Worm (Caenorhabditis elegans): ENCODE results near the gene spe-26.
A peak's percentile ranks its signal among the peaks of the same experiment; 100 is the strongest.

spe-26 gene

ce11 chrIV:10429129-10429528, 37.4 kb upstream of the spe-26 start, which contains the start of gene F13B12.2:
Gene F13B12.2 (minus strand): TSS chrIV:10429130.
- TF ChIP-seq nhr-42 (GFP tag; IDR thresholded peaks at IDR 0.05) (no peak), hlh-30 (tag; optimal IDR thresholded peaks at IDR 0.05; ENCODE audit: insufficient read depth) (peak; percentile 24), nhr-41 (GFP tag; IDR thresholded peaks at IDR 0.05) (no peak), nhr-76 (tag; optimal IDR thresholded peaks at IDR 0.05) (no peak), nhr-77 (tag; optimal IDR thresholded peaks at IDR 0.05) (no peak), daf-16 (GFP tag; optimal IDR thresholded peaks at IDR 0.05) (no peak), daf-16 (tag; optimal IDR thresholded peaks at IDR 0.05) (peak; percentile 50), pqm-1 (tag; optimal IDR thresholded peaks at IDR 0.05) (peak; percentile 15), nhr-28 (tag; optimal IDR thresholded peaks at IDR 0.05) (peak; percentile 29)

DNA sequence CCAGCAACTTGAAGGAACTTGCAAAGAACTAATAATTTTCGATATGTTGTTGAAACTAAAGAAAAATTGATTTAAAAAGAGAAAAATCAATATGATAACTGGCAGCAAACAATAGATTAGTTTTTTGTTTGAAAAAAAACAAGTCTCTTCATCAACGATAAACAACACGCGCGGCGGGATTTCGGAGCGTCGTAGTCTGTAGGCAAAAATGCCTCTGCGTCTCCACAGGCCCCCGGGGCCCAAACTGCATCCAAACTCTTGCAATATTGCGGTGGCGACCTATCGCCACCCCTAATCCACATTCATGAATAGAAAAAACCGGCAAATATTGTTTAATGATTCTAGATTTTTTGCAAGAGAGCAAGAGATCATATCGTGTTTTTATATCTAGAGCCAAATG, 33.4 kb upstream of the spe-26 start:
- peak in 1 of 2 experiments; percentile 1 for TF ChIP-seq mdl-1 (tag; optimal IDR thresholded peaks at IDR 0.05)
- no peak for TF ChIP-seq rbr-2 (tag; optimal IDR thresholded peaks at IDR 0.05)
- no peak for TF ChIP-seq nhr-41 (GFP tag; IDR thresholded peaks at IDR 0.05)
- TF ChIP-seq nhr-6 (tag; optimal IDR thresholded peaks at IDR 0.05), result peak; percentile 42
- TF ChIP-seq aha-1 (tag), result peak; percentile 82
- no peak for TF ChIP-seq sdz-12 (GFP tag; optimal IDR thresholded peaks at IDR 0.05)
- TF ChIP-seq T20F7.1 (GFP tag; optimal IDR thresholded peaks at IDR 0.05), result peak; percentile 94
- peak; percentile 29 for TF ChIP-seq mep-1 (tag; optimal IDR thresholded peaks at IDR 0.05)
- TF ChIP-seq aly-2 (tag; optimal IDR thresholded peaks at IDR 0.05), result no peak
- peak; percentile 24 for TF ChIP-seq hlh-30 (tag; optimal IDR thresholded peaks at IDR 0.05; ENCODE audit: insufficient read depth)
- TF ChIP-seq nhr-28 (tag; optimal IDR thresholded peaks at IDR 0.05), result peak; percentile 27
- no peak for TF ChIP-seq zfp-3 (GFP tag; conservative IDR thresholded peaks at IDR 0.05)
- TF ChIP-seq Y48G9A.11 (GFP tag; IDR thresholded peaks at IDR 0.05), result peak; percentile 100
- TF ChIP-seq ceh-44 (GFP tag; IDR thresholded peaks at IDR 0.05), result no peak
- peak; percentile 47 for TF ChIP-seq dve-1 (tag; optimal IDR thresholded peaks at IDR 0.05; ENCODE audit: insufficient read depth)
- no peak for TF ChIP-seq nhr-111 (GFP tag; optimal IDR thresholded peaks at IDR 0.05)
- TF ChIP-seq daf-16 (GFP tag; optimal IDR thresholded peaks at IDR 0.05), result no peak
- TF ChIP-seq daf-16 (tag; optimal IDR thresholded peaks at IDR 0.05), result peak; percentile 45

DNA sequence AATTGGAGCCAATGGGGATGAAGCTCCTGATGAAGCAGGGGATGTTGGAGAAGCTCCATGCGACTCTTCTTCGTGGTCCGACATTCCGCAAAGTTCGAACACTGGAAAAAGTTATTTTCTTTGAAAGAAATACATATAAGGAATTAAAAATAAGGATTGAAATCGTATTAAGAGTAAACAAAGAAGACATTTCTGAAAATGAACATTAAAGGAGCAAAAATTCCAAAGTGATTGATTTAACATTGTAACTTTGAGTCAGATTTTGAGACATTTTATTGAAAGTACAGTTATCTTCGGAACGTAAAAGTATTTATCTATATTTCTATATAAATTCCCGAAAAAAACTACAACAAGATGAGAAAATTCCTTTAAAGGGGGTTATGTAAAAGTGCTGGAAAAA, 32.8 kb upstream of the spe-26 start, which contains the start of gene F13B12.1:
Gene F13B12.1 (minus strand): TSS at position 101 of the 400 bp plus-strand sequence.
- TF ChIP-seq T20F7.1 (GFP tag; optimal IDR thresholded peaks at IDR 0.05) (no peak), Y48G9A.11 (GFP tag; IDR thresholded peaks at IDR 0.05) (peak; percentile 17; the same call in 1 of the 2 replicates), unc-62 (GFP tag; optimal IDR thresholded peaks at IDR 0.05 in 1 of 2) (peak in 1 of 2 experiments; percentile 70), unc-62 (tag; optimal IDR thresholded peaks at IDR 0.05) (no peak)

- TF ChIP-seq dmd-6 (GFP tag; IDR thresholded peaks at IDR 0.05), result no peak
- TF ChIP-seq egl-27 (tag; optimal IDR thresholded peaks at IDR 0.05), result no peak
- no peak for TF ChIP-seq F44E2.7 (GFP tag; IDR thresholded peaks at IDR 0.05)
- no peak for TF ChIP-seq nhr-41 (GFP tag; IDR thresholded peaks at IDR 0.05)
- no peak for TF ChIP-seq mep-1 (tag; optimal IDR thresholded peaks at IDR 0.05)
- no peak for TF ChIP-seq F49E8.2 (tag; optimal IDR thresholded peaks at IDR 0.05; ENCODE audit: borderline replicate concordance)
- TF ChIP-seq nhr-48 (tag; optimal IDR thresholded peaks at IDR 0.05), result no peak
- TF ChIP-seq zag-1 (tag; optimal IDR thresholded peaks at IDR 0.05), result no peak
- no peak for TF ChIP-seq Y48G9A.11 (GFP tag; IDR thresholded peaks at IDR 0.05)
- no peak for TF ChIP-seq unc-62 (GFP tag; optimal IDR thresholded peaks at IDR 0.05 in 1 of 2)
- TF ChIP-seq unc-62 (tag; optimal IDR thresholded peaks at IDR 0.05), result no peak
- no peak for TF ChIP-seq ceh-44 (GFP tag; IDR thresholded peaks at IDR 0.05)
- TF ChIP-seq hif-1 (tag; optimal IDR thresholded peaks at IDR 0.05), result no peak
- TF ChIP-seq F37D6.2 (tag; optimal IDR thresholded peaks at IDR 0.05), result no peak
- TF ChIP-seq dmd-9 (GFP tag; IDR thresholded peaks at IDR 0.05), result no peak
- no peak for TF ChIP-seq ceh-62 (tag; optimal IDR thresholded peaks at IDR 0.05)
- no peak for TF ChIP-seq snpc-4 (tag; optimal IDR thresholded peaks at IDR 0.05)
- no peak for TF ChIP-seq tra-1 (GFP tag; IDR thresholded peaks at IDR 0.05)
- TF ChIP-seq nhr-10 (tag; optimal IDR thresholded peaks at IDR 0.05), result no peak
Measured at ce11 chrIV:10422230-10422629, 30.5 kb upstream of the spe-26 start.

Measured in whole organism, L4 larva.